Fruit fly (Drosophila melanogaster): Measurements from ENCODE around the gene CG17283.

The CG17283 gene

dm6 chr3R:17402434-17402833 is 5.2 kb upstream of the CG17283 start, which contains the start of gene Sur-8:
Gene Sur-8 (minus strand): TSS chr3R:17402515.
- TF ChIP-seq salr (GFP tag; optimal IDR thresholded peaks at IDR 0.05) (no peak), CG32006 (GFP tag; optimal IDR thresholded peaks at IDR 0.05) (peak; percentile 26), CG11902 (GFP tag; optimal IDR thresholded peaks at IDR 0.05) (no peak), Hr38 (GFP tag; optimal IDR thresholded peaks at IDR 0.05) (no peak), dac (GFP tag; optimal IDR thresholded peaks at IDR 0.05) (peak; percentile 27), dsx (GFP tag; optimal IDR thresholded peaks at IDR 0.05; ENCODE audit: poor library complexity, severe bottlenecking) (no peak), topi (GFP tag; optimal IDR thresholded peaks at IDR 0.05) (peak; percentile 32), Hr39 (GFP tag; optimal IDR thresholded peaks at IDR 0.05) (peak; percentile 64), Blimp-1 (GFP tag; optimal IDR thresholded peaks at IDR 0.05) (no peak), CG3919 (GFP tag; optimal IDR thresholded peaks at IDR 0.05) (peak; percentile 69), CG6854 (GFP tag; optimal IDR thresholded peaks at IDR 0.05) (no peak), CG4318 (GFP tag; optimal IDR thresholded peaks at IDR 0.05) (no peak), CG6808 (GFP tag; optimal IDR thresholded peaks at IDR 0.05) (no peak), pdm3 (GFP tag; optimal IDR thresholded peaks at IDR 0.05) (peak; percentile 65), Eip75B (GFP tag; optimal IDR thresholded peaks at IDR 0.05) (peak; percentile 30), Gug (GFP tag; IDR thresholded peaks at IDR 0.05) (no peak), svp (GFP tag) (peak; percentile 68), CG11762 (GFP tag; optimal IDR thresholded peaks at IDR 0.05; ENCODE audit: insufficient read depth) (peak; percentile 15), CG6792 (GFP tag; optimal IDR thresholded peaks at IDR 0.05) (peak; percentile 23), CG10669 (GFP tag; optimal IDR thresholded peaks at IDR 0.05) (no peak), Sox15 (GFP tag; optimal IDR thresholded peaks at IDR 0.05) (no peak), CG15336 (GFP tag; IDR thresholded peaks at IDR 0.05) (no peak), CG6163 (GFP tag; IDR thresholded peaks at IDR 0.05) (no peak), CG3032 (tag; optimal IDR thresholded peaks at IDR 0.05) (no peak), OdsH (GFP tag; optimal IDR thresholded peaks at IDR 0.05) (peak; percentile 51), Eip78C (GFP tag) (peak; percentile 76), eg (GFP tag; IDR thresholded peaks at IDR 0.05) (no peak; the same call in 2 of the 3 replicates), Met (GFP tag; optimal IDR thresholded peaks at IDR 0.05) (peak; percentile 54), Ets96B (tag; optimal IDR thresholded peaks at IDR 0.05) (no peak), CG6276 (GFP tag; optimal IDR thresholded peaks at IDR 0.05) (no peak), CG10631 (GFP tag; optimal IDR thresholded peaks at IDR 0.05) (peak; percentile 7), CG9139 (GFP tag; optimal IDR thresholded peaks at IDR 0.05) (peak; percentile 9), Ets21C (GFP tag; optimal IDR thresholded peaks at IDR 0.05) (peak; percentile 4), Eip93F (GFP tag; optimal IDR thresholded peaks at IDR 0.05) (no peak), CG34406 (GFP tag; optimal IDR thresholded peaks at IDR 0.05) (peak; percentile 6), CG31627 (GFP tag; optimal IDR thresholded peaks at IDR 0.05) (peak; percentile 58), Sox102F (GFP tag; optimal IDR thresholded peaks at IDR 0.05) (peak; percentile 1), Hr4 (GFP tag; optimal IDR thresholded peaks at IDR 0.05) (peak; percentile 31), acj6 (GFP tag; optimal IDR thresholded peaks at IDR 0.05) (peak; percentile 33), cyc (GFP tag; optimal IDR thresholded peaks at IDR 0.05) (peak; percentile 63), fd85E (GFP tag; optimal IDR thresholded peaks at IDR 0.05) (no peak), vri (GFP tag; optimal IDR thresholded peaks at IDR 0.05) (peak; percentile 35), fd59A (GFP tag; optimal IDR thresholded peaks at IDR 0.05) (no peak), Sox14 (GFP tag; optimal IDR thresholded peaks at IDR 0.05) (peak; percentile 52), Smox (GFP tag; optimal IDR thresholded peaks at IDR 0.05) (peak; percentile 30), CG8632 (GFP tag; optimal IDR thresholded peaks at IDR 0.05) (no peak), CG7368 (GFP tag; optimal IDR thresholded peaks at IDR 0.05) (peak; percentile 8), CG16779 (tag; optimal IDR thresholded peaks at IDR 0.05) (no peak), ss (GFP tag; optimal IDR thresholded peaks at IDR 0.05) (no peak), CG1621 (tag; optimal IDR thresholded peaks at IDR 0.05) (no peak), Lpt (GFP tag; optimal IDR thresholded peaks at IDR 0.05) (no peak), net (GFP tag; optimal IDR thresholded peaks at IDR 0.05) (peak; percentile 49), CG11294 (GFP tag; IDR thresholded peaks at IDR 0.05) (no peak)

Data from whole organism, prepupa.